Worm (Caenorhabditis elegans): ENCODE results near the gene C17F4.12.
A peak's percentile ranks its signal among the peaks of the same experiment; 100 is the strongest.

C17F4.12 gene

DNA sequence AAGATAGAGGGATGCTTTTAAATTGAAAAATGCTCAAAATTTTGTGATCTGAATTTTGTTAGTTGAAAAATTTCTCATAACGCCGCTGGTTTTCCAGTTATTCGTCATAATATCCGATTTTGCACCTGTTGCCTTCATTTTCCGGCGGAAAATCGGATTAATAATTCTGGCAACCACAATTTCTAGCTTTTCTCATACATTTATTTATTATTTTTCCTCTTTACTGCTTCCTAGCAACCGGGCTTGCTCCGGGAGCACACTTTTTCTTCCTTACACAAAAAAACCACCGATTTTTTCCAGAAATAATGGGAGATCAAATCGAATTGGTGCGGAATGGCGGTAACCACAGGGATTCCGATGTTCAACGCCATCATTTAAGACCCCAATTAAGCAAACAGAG lies 23.4 kb upstream of the C17F4.12 start, which contains the start of gene F02E11.7:
TSS of gene F02E11.7 (plus strand) at position 301 of the 400 bp plus-strand sequence.
- TF ChIP-seq cebp-2 (GFP tag; IDR thresholded peaks at IDR 0.05) (no peak), egl-44 (GFP tag; IDR thresholded peaks at IDR 0.05) (no peak), F22D6.2 (tag; optimal IDR thresholded peaks at IDR 0.05) (no peak), him-1 (tag; optimal IDR thresholded peaks at IDR 0.05) (no peak), madf-6 (GFP tag; IDR thresholded peaks at IDR 0.05) (no peak), repo-1 (tag; optimal IDR thresholded peaks at IDR 0.05) (no peak), C06A6.2 (GFP tag; conservative IDR thresholded peaks at IDR 0.05) (no peak), hlh-12 (tag; optimal IDR thresholded peaks at IDR 0.05) (no peak), lir-1 (GFP tag; conservative IDR thresholded peaks at IDR 0.05) (no peak), Y53F4B.3 (GFP tag; IDR thresholded peaks at IDR 0.05) (no peak), hlh-26 (GFP tag; conservative IDR thresholded peaks at IDR 0.05) (no peak), ceh-27 (GFP tag; optimal IDR thresholded peaks at IDR 0.05) (no peak), B0336.3 (GFP tag; IDR thresholded peaks at IDR 0.05) (no peak), rcor-1 (GFP tag; IDR thresholded peaks at IDR 0.05) (no peak), let-607 (tag; optimal IDR thresholded peaks at IDR 0.05) (no peak), lin-26 (GFP tag; IDR thresholded peaks at IDR 0.05) (no peak)

DNA sequence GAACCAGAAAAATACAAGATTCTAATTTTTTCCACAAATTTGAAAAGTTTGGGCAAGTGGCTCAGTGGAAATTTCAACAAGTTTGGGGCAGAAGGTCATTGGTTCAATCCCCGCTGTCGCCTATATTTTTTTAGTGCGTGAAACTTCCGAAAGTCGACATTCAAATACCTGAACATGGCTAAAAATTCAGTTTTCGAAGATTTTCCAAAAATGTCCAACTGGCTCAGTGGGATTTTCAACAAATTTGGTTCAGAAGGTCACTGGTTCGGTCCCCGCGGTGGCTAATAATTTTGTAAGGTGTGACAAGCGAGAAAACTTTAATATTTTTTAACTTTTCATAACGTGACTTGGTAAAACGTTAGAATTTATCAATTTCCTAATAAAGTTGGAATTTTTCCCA lies 20.7 kb upstream of the C17F4.12 start:
- TF ChIP-seq Y95B8A.8 (GFP tag; IDR thresholded peaks at IDR 0.05) (no peak), nhr-27 (tag; optimal IDR thresholded peaks at IDR 0.05) (no peak), dox-1 (GFP tag; IDR thresholded peaks at IDR 0.05) (no peak), tbp1 (GFP tag; optimal IDR thresholded peaks at IDR 0.05) (peak; percentile 67), C06A6.2 (GFP tag; conservative IDR thresholded peaks at IDR 0.05) (no peak), hmg-20 (GFP tag; IDR thresholded peaks at IDR 0.05) (no peak), ztf-3 (GFP tag; optimal IDR thresholded peaks at IDR 0.05) (no peak), Y67H2A.10 (GFP tag; conservative IDR thresholded peaks at IDR 0.05) (no peak), F57C9.4 (tag; optimal IDR thresholded peaks at IDR 0.05) (no peak), ets-4 (GFP tag; optimal IDR thresholded peaks at IDR 0.05) (no peak), Y56A3A.18 (GFP tag; IDR thresholded peaks at IDR 0.05) (no peak), nhr-90 (tag; optimal IDR thresholded peaks at IDR 0.05) (no peak), Y79H2A.3 (GFP tag; conservative IDR thresholded peaks at IDR 0.05) (no peak), Y53G8AR.9 (GFP tag; conservative IDR thresholded peaks at IDR 0.05) (no peak), rpc-1 (optimal IDR thresholded peaks at IDR 0.05) (no peak), rpc-1 (tag; optimal IDR thresholded peaks at IDR 0.05) (peak; percentile 58), hrde-1 (tag; optimal IDR thresholded peaks at IDR 0.05; ENCODE audit: borderline replicate concordance) (no peak), T07F8.4 (tag; optimal IDR thresholded peaks at IDR 0.05) (no peak), lir-1 (GFP tag; conservative IDR thresholded peaks at IDR 0.05) (no peak), B0261.1 (tag; optimal IDR thresholded peaks at IDR 0.05) (peak; percentile 44)

DNA sequence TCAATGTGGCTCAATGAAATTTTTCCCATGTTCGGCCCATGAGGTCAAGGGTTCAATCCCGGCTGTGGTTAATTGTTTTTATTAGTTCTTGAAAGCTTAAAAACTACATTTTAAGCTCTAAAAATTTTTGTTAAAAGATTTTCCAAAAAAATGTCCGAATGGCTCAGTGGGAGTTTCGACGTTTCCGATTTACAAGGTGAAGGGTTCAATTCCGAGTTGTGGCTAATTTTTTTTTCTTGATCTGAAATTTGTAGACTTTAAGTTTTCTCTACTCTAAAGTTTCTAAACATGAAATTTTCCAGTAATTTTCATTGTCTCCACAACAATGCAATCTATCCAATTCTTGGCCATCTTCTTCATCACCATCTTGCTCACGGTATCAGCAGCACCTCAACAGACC lies 18.5 kb upstream of the C17F4.12 start, which contains the start of gene F02E11.2:
TSS of gene F02E11.2 (plus strand) at position 301 of the 400 bp plus-strand sequence.
- no peak for TF ChIP-seq rpc-1 (optimal IDR thresholded peaks at IDR 0.05)
- TF ChIP-seq rpc-1 (tag; optimal IDR thresholded peaks at IDR 0.05): peak; percentile 33
- no peak for TF ChIP-seq nhr-80 (tag; optimal IDR thresholded peaks at IDR 0.05)

DNA sequence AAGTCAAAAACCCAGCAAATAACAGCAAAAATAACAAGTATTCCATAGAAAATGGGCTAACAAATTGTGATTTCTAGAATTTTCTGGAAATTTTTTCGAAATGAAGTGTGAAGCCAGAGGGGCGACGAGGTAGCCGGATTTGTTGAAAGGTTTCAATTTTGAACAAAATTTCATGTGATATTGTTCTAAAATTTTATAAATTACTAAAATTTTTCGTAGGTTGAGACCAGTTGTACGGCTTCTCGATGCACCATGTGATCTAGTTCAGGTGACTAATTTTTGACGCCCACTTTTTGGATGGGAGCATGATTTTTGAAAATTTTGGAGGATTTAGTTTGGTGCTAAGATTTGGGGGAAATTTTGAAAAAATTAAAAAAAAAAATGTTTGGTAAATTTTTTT lies 15.3 kb upstream of the C17F4.12 start, which contains the start of gene gcy-19:
TSS of gene gcy-19 (minus strand) at position 101 of the 400 bp plus-strand sequence.
- TF ChIP-seq ztf-6 (GFP tag; IDR thresholded peaks at IDR 0.05): no peak
- TF ChIP-seq Y95B8A.8 (GFP tag; IDR thresholded peaks at IDR 0.05): no peak
- no peak for TF ChIP-seq tbp1 (GFP tag; optimal IDR thresholded peaks at IDR 0.05)
